Fruit fly (Drosophila melanogaster) whole organism, embryonic: ENCODE data around the gene Dph5.

Experiments used
- Aef1 ChIP-seq: fragments of 200-800 bp; sonication (Bioruptor generic); IDR thresholded peaks from 3 replicates; pipeline ENCODE4 v1.3.6; 2022; ENCODE audit warnings: missing biosample characterization, missing genetic modification characterization
- CG11695 ChIP-seq: fragments of 200-800 bp; sonication (Bioruptor generic); IDR thresholded peaks from 3 replicates; pipeline ENCODE4 v1.3.6; 2022; ENCODE audit warnings: missing biosample characterization, missing genetic modification characterization
- CG11723 ChIP-seq: fragments of 200-800 bp; sonication (Bioruptor generic); optimal IDR thresholded peaks from 2 replicates; lab custom pipeline; 2017; ENCODE audit warnings: missing biosample characterization, mild to moderate bottlenecking, missing genetic modification characterization
- CG12104 ChIP-seq: fragments of 200-800 bp; sonication (Bioruptor generic); optimal IDR thresholded peaks from 3 replicates; lab custom pipeline; 2016; ENCODE audit warnings: missing biosample characterization, missing genetic modification characterization
- CG12391 ChIP-seq: fragments of 200-800 bp; sonication (Bioruptor generic); optimal IDR thresholded peaks from 3 replicates; lab custom pipeline; 2018; ENCODE audit warnings: missing biosample characterization, mild to moderate bottlenecking, missing genetic modification characterization, moderate library complexity
- CG17186 ChIP-seq: fragments of 200-800 bp; sonication (Bioruptor generic); optimal IDR thresholded peaks from 3 replicates; lab custom pipeline; 2017; ENCODE audit warnings: missing biosample characterization, missing genetic modification reagents, missing genetic modification characterization
- CG17568 ChIP-seq: fragments of 200-800 bp; sonication (Bioruptor generic); optimal IDR thresholded peaks from 2 replicates; lab custom pipeline; 2018; ENCODE audit warnings: missing biosample characterization, mild to moderate bottlenecking, missing genetic modification characterization, moderate library complexity
- CG18011 ChIP-seq: fragments of 200-800 bp; sonication (Bioruptor generic); optimal IDR thresholded peaks from 2 replicates; lab custom pipeline; 2017; ENCODE audit warnings: missing biosample characterization, missing genetic modification characterization, mild to moderate bottlenecking, moderate library complexity, missing genotype
- CG2120 ChIP-seq: fragments of 200-800 bp; sonication (Bioruptor generic); optimal IDR thresholded peaks from 3 replicates; lab custom pipeline; 2016; ENCODE audit warnings: missing biosample characterization, missing genetic modification characterization
- CG34224 ChIP-seq: fragments of 200-800 bp; sonication (Bioruptor generic); IDR thresholded peaks from 3 replicates; pipeline ENCODE4 v1.3.6; 2022; ENCODE audit warnings: missing biosample characterization, missing genetic modification characterization; ENCODE audit not compliant: partially characterized antibody
- CG6683 ChIP-seq: fragments of 200-800 bp; sonication (Bioruptor generic); optimal IDR thresholded peaks from 2 replicates; lab custom pipeline; 2017; ENCODE audit warnings: missing biosample characterization, mild to moderate bottlenecking, missing genetic modification characterization, missing genetic modification reagents
- CG6813 ChIP-seq: fragments of 200-800 bp; sonication (Bioruptor generic); optimal IDR thresholded peaks from 2 replicates; lab custom pipeline; 2017; ENCODE audit warnings: missing biosample characterization, missing genetic modification characterization, mild to moderate bottlenecking, moderate library complexity, missing genetic modification reagents
- CG8388 ChIP-seq: fragments of 200-800 bp; sonication (Bioruptor generic); optimal IDR thresholded peaks from 2 replicates; lab custom pipeline; 2019; ENCODE audit warnings: missing biosample characterization, mild to moderate bottlenecking, missing genetic modification characterization, moderate library complexity
- CG8924 ChIP-seq: fragments of 200-800 bp; optimal IDR thresholded peaks from 3 replicates; lab custom pipeline; 2019; ENCODE audit warnings: missing biosample characterization, mild to moderate bottlenecking, missing genetic modification characterization, moderate library complexity
- Dek ChIP-seq: fragments of 200-800 bp; sonication (Bioruptor generic); optimal IDR thresholded peaks from 3 replicates; lab custom pipeline; 2019; ENCODE audit warnings: missing biosample characterization, mild to moderate bottlenecking, missing genetic modification characterization, moderate library complexity
- Dll ChIP-seq: fragments of 200-800 bp; sonication (Bioruptor generic); IDR thresholded peaks from 4 replicates; pipeline ENCODE4 v1.3.6; 2022; ENCODE audit warnings: missing biosample characterization, missing genetic modification characterization; ENCODE audit not compliant: partially characterized antibody
- E2f2 ChIP-seq: fragments of 200-800 bp; sonication (Bioruptor generic); IDR thresholded peaks from 2 replicates; pipeline ENCODE4 v1.3.6; 2022; ENCODE audit warnings: missing biosample characterization, missing genetic modification characterization
- Elba2 ChIP-seq: fragments of 200-800 bp; sonication (Bioruptor generic); optimal IDR thresholded peaks from 3 replicates; lab custom pipeline; 2016; ENCODE audit warnings: missing biosample characterization, missing genetic modification characterization
- Fer3 ChIP-seq: fragments of 200-800 bp; sonication (Bioruptor generic); optimal IDR thresholded peaks from 2 replicates; lab custom pipeline; 2018; ENCODE audit warnings: missing biosample characterization, mild to moderate bottlenecking, missing genetic modification characterization, moderate library complexity
- HLHmδ ChIP-seq: fragments of 200-800 bp; sonication (Bioruptor generic); optimal IDR thresholded peaks from 2 replicates; lab custom pipeline; 2018; ENCODE audit warnings: missing biosample characterization, mild to moderate bottlenecking, missing genetic modification characterization, moderate library complexity
- HmgZ ChIP-seq: fragments of 200-800 bp; sonication (Bioruptor generic); optimal IDR thresholded peaks from 2 replicates; lab custom pipeline; 2018; ENCODE audit warnings: missing biosample characterization, mild to moderate bottlenecking, missing genetic modification characterization
- Lpt ChIP-seq: fragments of >200 bp; optimal IDR thresholded peaks from 2 replicates; lab custom pipeline; 2018; ENCODE audit warnings: missing biosample characterization, missing genetic modification characterization
- Meics ChIP-seq: fragments of 200-800 bp; sonication (Bioruptor generic); optimal IDR thresholded peaks from 2 replicates; lab custom pipeline; 2017; ENCODE audit warnings: missing biosample characterization, mild to moderate bottlenecking, missing genetic modification characterization
- NK7.1 ChIP-seq: fragments of 200-800 bp; sonication (Bioruptor generic); optimal IDR thresholded peaks from 3 replicates; lab custom pipeline; 2016; ENCODE audit warnings: missing biosample characterization, missing genetic modification characterization
- NfI ChIP-seq: fragments of 200-800 bp; sonication (Bioruptor generic); optimal IDR thresholded peaks from 3 replicates; lab custom pipeline; 2018; ENCODE audit warnings: missing biosample characterization, mild to moderate bottlenecking, missing genetic modification characterization, moderate library complexity
- Side ChIP-seq: fragments of 200-800 bp; sonication (Bioruptor generic); optimal IDR thresholded peaks from 2 replicates; lab custom pipeline; 2016; ENCODE audit warnings: missing biosample characterization, missing genetic modification characterization
- Xbp1 ChIP-seq: fragments of 200-800 bp; sonication (Bioruptor generic); optimal IDR thresholded peaks from 3 replicates; lab custom pipeline; 2016; ENCODE audit warnings: missing biosample characterization, mild to moderate bottlenecking, missing genetic modification characterization
- Xrp1 ChIP-seq: fragments of 200-800 bp; sonication (Bioruptor generic); IDR thresholded peaks from 2 replicates; pipeline ENCODE4 v1.3.6; 2022; ENCODE audit warnings: missing biosample characterization, missing genetic modification characterization
- abd-A ChIP-seq: fragments of 200-800 bp; sonication (Bioruptor generic); optimal IDR thresholded peaks from 3 replicates; lab custom pipeline; 2019; ENCODE audit warnings: missing biosample characterization, mild to moderate bottlenecking, missing genetic modification characterization, moderate library complexity
- bbx ChIP-seq: fragments of 200-800 bp; sonication (Bioruptor generic); IDR thresholded peaks from 2 replicates; pipeline ENCODE4 v1.3.6; 2022; ENCODE audit warnings: missing biosample characterization, missing genetic modification characterization; ENCODE audit not compliant: partially characterized antibody
- ci ChIP-seq: fragments of 200-800 bp; sonication (Bioruptor generic); IDR thresholded peaks from 3 replicates; pipeline ENCODE4 v1.3.6; 2022; ENCODE audit warnings: missing biosample characterization, missing genetic modification characterization
- corto ChIP-seq: fragments of 200-800 bp; sonication (Bioruptor generic); optimal IDR thresholded peaks from 2 replicates; lab custom pipeline; 2016; ENCODE audit warnings: missing biosample characterization, mild to moderate bottlenecking, missing genetic modification characterization, moderate library complexity
- crp ChIP-seq, 2 experiments: fragments of 200-800 bp; sonication (Bioruptor generic); optimal IDR thresholded peaks; 2 replicates in 1 of 2; 3 replicates in 1 of 2; lab custom pipeline; 2017; ENCODE audit warnings: missing biosample characterization in 2 of 2, missing genetic modification characterization in 2 of 2, mild to moderate bottlenecking in 1 of 2, moderate library complexity in 1 of 2
- cwo ChIP-seq: fragments of 200-800 bp; sonication (Bioruptor generic); optimal IDR thresholded peaks from 3 replicates; lab custom pipeline; 2017; ENCODE audit warnings: missing biosample characterization, missing genetic modification characterization, mild to moderate bottlenecking, moderate library complexity, missing genetic modification reagents
- danr ChIP-seq: fragments of 200-800 bp; sonication (Bioruptor generic); IDR thresholded peaks from 2 replicates; pipeline ENCODE4 v1.3.6; 2022; ENCODE audit warnings: missing biosample characterization, missing genetic modification characterization
- dati ChIP-seq: fragments of 200-800 bp; sonication (Bioruptor generic); IDR thresholded peaks from 2 replicates; pipeline ENCODE4 v1.3.6; 2022; ENCODE audit warnings: missing biosample characterization, missing genetic modification characterization
- dimm ChIP-seq: fragments of 200-800 bp; sonication (Bioruptor generic); IDR thresholded peaks from 2 replicates; pipeline ENCODE4 v1.3.6; 2022; ENCODE audit warnings: missing biosample characterization, missing genetic modification characterization
- hth ChIP-seq: fragments of >200 bp; optimal IDR thresholded peaks from 2 replicates; lab custom pipeline; 2017; ENCODE audit warnings: inconsistent platforms
- kah ChIP-seq: fragments of 200-800 bp; sonication (Bioruptor generic); optimal IDR thresholded peaks from 2 replicates; lab custom pipeline; 2018; ENCODE audit warnings: missing biosample characterization, mild to moderate bottlenecking, missing genetic modification characterization
- nau ChIP-seq: fragments of 200-800 bp; sonication (Bioruptor generic); optimal IDR thresholded peaks from 3 replicates; lab custom pipeline; 2017; ENCODE audit warnings: missing biosample characterization, mild to moderate bottlenecking, missing genetic modification characterization, missing genetic modification reagents
- odd ChIP-seq: fragments of 200-800 bp; sonication (Bioruptor generic); optimal IDR thresholded peaks from 2 replicates; lab custom pipeline; 2017; ENCODE audit warnings: missing biosample characterization, mild to moderate bottlenecking, missing genetic modification characterization
- pum ChIP-seq: fragments of 200-800 bp; sonication (Bioruptor generic); optimal IDR thresholded peaks from 2 replicates; lab custom pipeline; 2016; ENCODE audit warnings: missing biosample characterization, missing genetic modification characterization
- scrt ChIP-seq: fragments of 200-800 bp; sonication (Bioruptor generic); optimal IDR thresholded peaks from 2 replicates; lab custom pipeline; 2018; ENCODE audit warnings: missing biosample characterization, mild to moderate bottlenecking, missing genetic modification characterization, moderate library complexity
- slou ChIP-seq: fragments of 200-800 bp; sonication (Bioruptor generic); optimal IDR thresholded peaks from 3 replicates; lab custom pipeline; 2016; ENCODE audit warnings: missing biosample characterization, missing genetic modification characterization
- sna ChIP-seq: fragments of 200-800 bp; sonication (Bioruptor generic); IDR thresholded peaks from 2 replicates; pipeline ENCODE4 v1.3.6; 2022; ENCODE audit warnings: missing biosample characterization, missing genetic modification characterization; ENCODE audit not compliant: partially characterized antibody
- tup ChIP-seq: fragments of 200-800 bp; sonication (Bioruptor generic); optimal IDR thresholded peaks from 2 replicates; lab custom pipeline; 2016; ENCODE audit warnings: missing biosample characterization, mild to moderate bottlenecking, missing genetic modification characterization, moderate library complexity
- vvl ChIP-seq: fragments of 200-800 bp; sonication (Bioruptor generic); IDR thresholded peaks from 2 replicates; pipeline ENCODE4 v1.3.6; 2022; ENCODE audit warnings: missing biosample characterization, missing genetic modification characterization
- zf30C ChIP-seq: fragments of 200-800 bp; sonication (Bioruptor generic); optimal IDR thresholded peaks from 3 replicates; lab custom pipeline; 2018; ENCODE audit warnings: missing biosample characterization, mild to moderate bottlenecking, missing genetic modification characterization

Dph5 gene

dm6 chr3R:22626842-22627392 is 43.9 kb upstream of the Dph5 start (continued):
- TF ChIP-seq abd-A (tag; lab: Kevin White, UChicago) (peak; percentile 73), danr (no peak), slou (GFP tag; lab: Kevin White, UChicago) (no peak), tup (no peak), dimm (no peak), corto (no peak), HLHmδ (GFP tag; lab: Kevin White, UChicago) (no peak), scrt (GFP tag; lab: Kevin White, UChicago) (no peak), CG17186 (GFP tag; lab: Kevin White, UChicago) (no peak), hth (no peak), vvl (GFP tag; lab: Robert Waterston, UW) (peak; percentile 43; the same call in 1 of the 2 replicates), sna (no peak), Elba2 (peak; percentile 66), CG6683 (peak; percentile 59), Dll (GFP tag; lab: Robert Waterston, UW) (0 out of 4 replicates have a peak, but pooled peaks have one; percentile 16), CG18011 (GFP tag; lab: Kevin White, UChicago) (peak; percentile 13), ci (GFP tag; lab: Robert Waterston, UW) (peak; percentile 76; the same call in 2 of the 3 replicates), NfI (GFP tag; lab: Kevin White, UChicago) (peak; percentile 19), HmgZ (tag; lab: Kevin White, UChicago) (peak; percentile 77), nau (GFP tag; lab: Kevin White, UChicago) (peak; percentile 74), CG17568 (peak; percentile 70), Aef1 (GFP tag; lab: Robert Waterston, UW) (peak; percentile 66), CG12391 (tag; lab: Kevin White, UChicago) (no peak), CG6813 (GFP tag; lab: Kevin White, UChicago) (peak; percentile 71), kah (GFP tag; lab: Kevin White, UChicago) (peak; percentile 83), CG11723 (GFP tag; lab: Kevin White, UChicago) (no peak), cwo (GFP tag; lab: Kevin White, UChicago) (peak; percentile 67), crp (GFP tag; optimal IDR thresholded peaks at IDR 0.05; lab: Kevin White, UChicago) (peak in 1 of 2 experiments; percentile 61), CG34224 (peak; percentile 38; the same call in 1 of the 3 replicates), CG8924 (tag; lab: Kevin White, UChicago) (peak; percentile 61), Xrp1 (GFP tag; lab: Robert Waterston, UW) (peak; percentile 45; the same call in 1 of the 2 replicates), CG2120 (GFP tag; lab: Kevin White, UChicago) (peak; percentile 59), odd (GFP tag; lab: Kevin White, UChicago) (peak; percentile 69), Fer3 (tag; lab: Kevin White, UChicago) (peak; percentile 63), CG11695 (GFP tag; lab: Robert Waterston, UW) (peak; percentile 26; the same call in 1 of the 3 replicates), Dek (tag; lab: Kevin White, UChicago) (peak; percentile 36), Side (GFP tag; lab: Kevin White, UChicago) (peak; percentile 59), dati (no peak), NK7.1 (GFP tag; lab: Kevin White, UChicago) (peak; percentile 45), Lpt (GFP tag; lab: Kevin White, UChicago) (no peak), CG12104 (peak; percentile 52), zf30C (no peak), CG8388 (GFP tag; lab: Kevin White, UChicago) (peak; percentile 7), E2f2 (GFP tag; lab: Robert Waterston, UW) (peak; percentile 27; the same call in 1 of the 2 replicates), Meics (peak; percentile 73), Xbp1 (GFP tag; lab: Kevin White, UChicago) (no peak), pum (no peak), bbx (peak; percentile 10; the same call in 1 of the 2 replicates)
